Comparison of ENCODE assay signal across 2 fruit fly cellular contexts in genomic region chr3L:2533000-2533731, dm6.
A peak's percentile ranks its signal among the peaks of the same experiment; 100 is the strongest.
TF ChIP-seq lines count a peak whose summit lies in the region.

No protein-coding gene starts in this region.

TF ChIP-seq in whole organism, embryonic, 481 proteins besides CTCF, POLR2A, EP300 and RAD21 (continued from another document):
- no peak for TF ChIP-seq CG2712 (tag; optimal IDR thresholded peaks at IDR 0.05; lab: Kevin White, UChicago)
- TF ChIP-seq Usf (GFP tag; optimal IDR thresholded peaks at IDR 0.05; lab: Kevin White, UChicago): no peak
- no peak for TF ChIP-seq CG32772 (GFP tag; IDR thresholded peaks at IDR 0.05; lab: Robert Waterston, UW)
- TF ChIP-seq Sry-β (GFP tag; optimal IDR thresholded peaks at IDR 0.05; lab: Kevin White, UChicago): no peak

TF ChIP-seq in whole organism, prepupa, 60 proteins besides CTCF, POLR2A, EP300 and RAD21 (continued from another document):
- peak; percentile 33 for TF ChIP-seq lz (GFP tag; optimal IDR thresholded peaks at IDR 0.05; lab: Kevin White, UChicago)
- TF ChIP-seq Eip75B (GFP tag; optimal IDR thresholded peaks at IDR 0.05; lab: Kevin White, UChicago): no peak
- no peak for TF ChIP-seq CG34406 (GFP tag; optimal IDR thresholded peaks at IDR 0.05; lab: Kevin White, UChicago)
- no peak for TF ChIP-seq CG9139 (GFP tag; optimal IDR thresholded peaks at IDR 0.05; lab: Kevin White, UChicago)
- no peak for TF ChIP-seq salr (GFP tag; optimal IDR thresholded peaks at IDR 0.05; lab: Kevin White, UChicago)
- TF ChIP-seq Sox14 (GFP tag; optimal IDR thresholded peaks at IDR 0.05; lab: Kevin White, UChicago): peak; percentile 14
- peak; percentile 55 for TF ChIP-seq CG6276 (GFP tag; optimal IDR thresholded peaks at IDR 0.05; lab: Kevin White, UChicago)
- no peak for TF ChIP-seq Ets21C (GFP tag; optimal IDR thresholded peaks at IDR 0.05; lab: Kevin White, UChicago)
- peak; percentile 38 for TF ChIP-seq Hr4 (GFP tag; optimal IDR thresholded peaks at IDR 0.05; lab: Kevin White, UChicago)
- TF ChIP-seq CG3032 (tag; optimal IDR thresholded peaks at IDR 0.05; lab: Kevin White, UChicago): peak; percentile 44
- no peak for TF ChIP-seq CG7368 (GFP tag; optimal IDR thresholded peaks at IDR 0.05; lab: Kevin White, UChicago)
- TF ChIP-seq svp (GFP tag; lab: Kevin White, UChicago): peak; percentile 94
- TF ChIP-seq Ets96B (tag; optimal IDR thresholded peaks at IDR 0.05; lab: Kevin White, UChicago): peak; percentile 56
- peak; percentile 45 for TF ChIP-seq CG4318 (GFP tag; optimal IDR thresholded peaks at IDR 0.05; lab: Kevin White, UChicago)
- no peak for TF ChIP-seq Hr38 (GFP tag; optimal IDR thresholded peaks at IDR 0.05; lab: Kevin White, UChicago)
- TF ChIP-seq fd85E (GFP tag; optimal IDR thresholded peaks at IDR 0.05; lab: Kevin White, UChicago): no peak
- peak; percentile 51 for TF ChIP-seq CG32006 (GFP tag; optimal IDR thresholded peaks at IDR 0.05; lab: Kevin White, UChicago)
- peak; percentile 46 for TF ChIP-seq dsx (GFP tag; optimal IDR thresholded peaks at IDR 0.05; lab: Kevin White, UChicago; ENCODE audit: poor library complexity, severe bottlenecking)
- TF ChIP-seq CG10631 (GFP tag; optimal IDR thresholded peaks at IDR 0.05; lab: Kevin White, UChicago): peak; percentile 16
- no peak for TF ChIP-seq CG8319 (GFP tag; optimal IDR thresholded peaks at IDR 0.05; lab: Kevin White, UChicago)
- TF ChIP-seq Met (GFP tag; optimal IDR thresholded peaks at IDR 0.05; lab: Kevin White, UChicago): peak; percentile 48
- TF ChIP-seq CG6854 (GFP tag; optimal IDR thresholded peaks at IDR 0.05; lab: Kevin White, UChicago): no peak
- no peak for TF ChIP-seq CG31627 (GFP tag; optimal IDR thresholded peaks at IDR 0.05; lab: Kevin White, UChicago)
- TF ChIP-seq CG11762 (GFP tag; optimal IDR thresholded peaks at IDR 0.05; lab: Kevin White, UChicago; ENCODE audit: insufficient read depth): no peak
- TF ChIP-seq fkh (GFP tag; optimal IDR thresholded peaks at IDR 0.05; lab: Kevin White, UChicago): no peak
- TF ChIP-seq CG11294 (GFP tag; IDR thresholded peaks at IDR 0.05; lab: Robert Waterston, UW): no peak
- TF ChIP-seq CG1621 (tag; optimal IDR thresholded peaks at IDR 0.05; lab: Kevin White, UChicago): no peak
- TF ChIP-seq Lpt (GFP tag; optimal IDR thresholded peaks at IDR 0.05; lab: Kevin White, UChicago): no peak
- TF ChIP-seq CG6792 (GFP tag; optimal IDR thresholded peaks at IDR 0.05; lab: Kevin White, UChicago): no peak
- no peak for TF ChIP-seq Sox15 (GFP tag; optimal IDR thresholded peaks at IDR 0.05; lab: Kevin White, UChicago)
- no peak for TF ChIP-seq Gug (GFP tag; IDR thresholded peaks at IDR 0.05; lab: Robert Waterston, UW)
- peak; percentile 10 for TF ChIP-seq Smox (GFP tag; optimal IDR thresholded peaks at IDR 0.05; lab: Kevin White, UChicago)
- peak; percentile 51 for TF ChIP-seq topi (GFP tag; optimal IDR thresholded peaks at IDR 0.05; lab: Kevin White, UChicago)
- TF ChIP-seq CG3919 (GFP tag; optimal IDR thresholded peaks at IDR 0.05; lab: Kevin White, UChicago): peak; percentile 39
- TF ChIP-seq CG8632 (GFP tag; optimal IDR thresholded peaks at IDR 0.05; lab: Kevin White, UChicago): no peak
- TF ChIP-seq Blimp-1 (GFP tag; optimal IDR thresholded peaks at IDR 0.05; lab: Kevin White, UChicago): peak; percentile 14
TF ChIP-seq in whole organism, prepupa: peak in this region for 28.
